Fruit fly (Drosophila melanogaster): ENCODE data around the gene CG6138.
A peak's percentile ranks its signal among the peaks of the same experiment; 100 is the strongest.

DNA sequence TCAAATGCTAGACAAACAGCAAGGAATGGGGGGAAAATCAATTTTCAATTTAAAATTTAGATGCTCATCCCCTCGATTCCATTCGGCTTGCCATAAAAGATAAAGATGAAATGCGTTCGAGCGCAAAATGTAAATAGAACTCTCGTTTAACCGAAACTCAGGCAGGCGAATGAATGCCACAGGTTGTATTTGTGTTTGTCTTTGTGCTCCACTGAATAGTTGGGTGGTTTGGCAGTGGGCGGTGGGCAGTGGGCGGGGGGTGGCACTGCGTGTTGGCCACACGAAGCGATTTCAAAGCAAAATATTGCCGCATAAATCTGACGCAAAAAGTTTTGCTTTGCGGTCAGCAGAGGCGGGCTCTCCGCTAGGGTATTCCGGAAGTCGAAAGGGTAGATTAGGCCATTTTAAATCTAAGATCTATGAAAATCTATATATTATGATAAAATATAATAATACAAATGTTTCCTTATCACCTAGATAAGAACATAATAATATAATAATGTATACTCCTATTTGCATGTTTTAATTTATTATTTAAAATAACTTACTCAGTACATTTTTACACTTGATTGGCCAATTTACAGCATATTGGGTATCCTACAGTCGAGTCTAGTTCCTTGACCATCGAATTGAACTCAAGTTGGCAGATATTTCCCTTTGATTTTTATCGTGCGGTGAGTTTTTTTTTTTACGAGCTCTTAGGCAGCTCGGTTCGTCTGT is 44.7 kb upstream of the CG6138 start:
- TF ChIP-seq EcR (GFP tag; optimal IDR thresholded peaks at IDR 0.05) (no peak), Pif1A (GFP tag; optimal IDR thresholded peaks at IDR 0.05) (no peak), CG9948 (tag; optimal IDR thresholded peaks at IDR 0.05) (peak; percentile 8), CG10348 (GFP tag; IDR thresholded peaks at IDR 0.05) (no peak), CG14655 (GFP tag; optimal IDR thresholded peaks at IDR 0.05) (peak; percentile 41), Pif1B (GFP tag; optimal IDR thresholded peaks at IDR 0.05) (no peak), CG8301 (tag; optimal IDR thresholded peaks at IDR 0.05) (peak; percentile 13), CG12605 (GFP tag; IDR thresholded peaks at IDR 0.05) (no peak), rn (GFP tag; IDR thresholded peaks at IDR 0.05) (no peak), Snoo (tag; optimal IDR thresholded peaks at IDR 0.05) (no peak), CG8159 (tag; optimal IDR thresholded peaks at IDR 0.05) (peak; percentile 28)

Data from whole organism, pupa.